Worm (Caenorhabditis elegans) whole organism, L1 larva: Measurements from ENCODE around the gene F54G2.1.

Experiments used
- C04F5.9 ChIP-seq: sonication (generic microtip); optimal IDR thresholded peaks from 2 replicates; lab custom pipeline; 2016; ENCODE audit warnings: missing genetic modification characterization, missing compliant biosample characterization
- C34B4.2 ChIP-seq: sonication (generic microtip); optimal IDR thresholded peaks from 2 replicates; lab custom pipeline; 2017; ENCODE audit warnings: mild to moderate bottlenecking, missing genetic modification characterization, missing compliant biosample characterization
- F16B12.6 ChIP-seq: fragments of 150-350 bp; optimal IDR thresholded peaks from 2 replicates; lab custom pipeline; 2014; ENCODE audit warnings: missing biosample characterization, missing genetic modification characterization
- Y116A8C.19 ChIP-seq: sonication (generic microtip); optimal IDR thresholded peaks from 2 replicates; lab custom pipeline; 2016; ENCODE audit warnings: missing compliant biosample characterization, missing genetic modification characterization, borderline replicate concordance
- alr-1 ChIP-seq: fragments of 200-800 bp; sonication (Bioruptor generic); optimal IDR thresholded peaks from 2 replicates; lab custom pipeline; 2018; ENCODE audit warnings: borderline replicate concordance, mild to moderate bottlenecking, missing genetic modification characterization, missing compliant biosample characterization
- aly-2 ChIP-seq: fragments of 150-350 bp; optimal IDR thresholded peaks from 2 replicates; lab custom pipeline; 2014; ENCODE audit warnings: missing biosample characterization, missing genetic modification characterization
- ama-1 ChIP-seq: fragments of 150-350 bp; optimal IDR thresholded peaks from 2 replicates; lab custom pipeline; 2014
- ceh-63 ChIP-seq: fragments of 200-800 bp; sonication (Bioruptor generic); optimal IDR thresholded peaks from 2 replicates; lab custom pipeline; 2018; ENCODE audit warnings: mild to moderate bottlenecking, missing genetic modification characterization, missing compliant biosample characterization
- ceh-88 ChIP-seq: fragments of 200-800 bp; sonication (Bioruptor generic); IDR thresholded peaks from 2 replicates; pipeline ENCODE4 v1.3.6; 2022; ENCODE audit warnings: missing genetic modification characterization, missing compliant biosample characterization
- ceh-90 ChIP-seq: sonication (generic microtip); optimal IDR thresholded peaks from 2 replicates; lab custom pipeline; 2016; ENCODE audit warnings: missing genetic modification characterization, missing compliant biosample characterization
- ces-1 ChIP-seq: fragments of 150-350 bp; optimal IDR thresholded peaks from 2 replicates; lab custom pipeline; 2014; ENCODE audit warnings: missing biosample characterization, missing genetic modification reagents, missing genetic modification characterization
- dsc-1 ChIP-seq: sonication (generic microtip); optimal IDR thresholded peaks from 2 replicates; lab custom pipeline; 2016; ENCODE audit warnings: mild to moderate bottlenecking, missing genetic modification characterization, missing compliant biosample characterization
- efl-3 ChIP-seq: fragments of 200-800 bp; sonication (Bioruptor generic); optimal IDR thresholded peaks from 2 replicates; lab custom pipeline; 2018; ENCODE audit warnings: mild to moderate bottlenecking, missing genetic modification characterization, missing compliant biosample characterization
- egl-27 ChIP-seq, 2 experiments: fragments of 150-350 bp in 1 of 2; sonication (generic microtip); optimal IDR thresholded peaks; 3 replicates each; lab custom pipeline; 2017 to 2018; ENCODE audit warnings: missing biosample characterization in 2 of 2, missing genetic modification characterization in 2 of 2, missing genetic modification reagents in 2 of 2
- elt-2 ChIP-seq: sonication (generic microtip); optimal IDR thresholded peaks from 2 replicates; lab custom pipeline; 2016; ENCODE audit warnings: missing genetic modification characterization, mild to moderate bottlenecking, inconsistent platforms, missing compliant biosample characterization, missing genetic modification reagents
- elt-3 ChIP-seq, 6 experiments: fragments of 150-350 bp in 1 of 6; sonication (generic microtip); optimal IDR thresholded peaks; 2 replicates each; lab custom pipeline; 2017 to 2018; ENCODE audit warnings: missing biosample characterization in 6 of 6, missing genetic modification characterization in 6 of 6, inconsistent platforms in 1 of 6
- ets-5 ChIP-seq: fragments of 200-800 bp; sonication (Bioruptor generic); IDR thresholded peaks from 2 replicates; pipeline ENCODE4 v1.3.6; 2022; ENCODE audit warnings: missing genetic modification characterization, missing compliant biosample characterization
- fkh-10 ChIP-seq: sonication (generic microtip); optimal IDR thresholded peaks from 2 replicates; lab custom pipeline; 2017; ENCODE audit warnings: missing biosample characterization, missing genetic modification reagents, missing genetic modification characterization
- fkh-4 ChIP-seq: sonication (generic microtip); optimal IDR thresholded peaks from 2 replicates; lab custom pipeline; 2016; ENCODE audit warnings: missing compliant biosample characterization, missing genetic modification characterization, borderline replicate concordance
- fkh-8 ChIP-seq: sonication (generic microtip); optimal IDR thresholded peaks from 2 replicates; lab custom pipeline; 2016; ENCODE audit warnings: mild to moderate bottlenecking, missing genetic modification characterization, missing compliant biosample characterization
- fos-1 ChIP-seq: fragments of 150-350 bp; optimal IDR thresholded peaks from 2 replicates; lab custom pipeline; 2014; ENCODE audit warnings: missing biosample characterization, missing genetic modification characterization
- grh-1 ChIP-seq: fragments of 200-800 bp; sonication (Bioruptor generic); IDR thresholded peaks from 2 replicates; pipeline ENCODE4 v1.3.6; 2022; ENCODE audit warnings: missing genetic modification reagents, missing genetic modification characterization, missing compliant biosample characterization
- hlh-4 ChIP-seq: sonication (generic microtip); optimal IDR thresholded peaks from 2 replicates; lab custom pipeline; 2016; ENCODE audit warnings: mild to moderate bottlenecking, missing genetic modification characterization, missing compliant biosample characterization
- jun-1 ChIP-seq: fragments of 150-350 bp; optimal IDR thresholded peaks from 2 replicates; lab custom pipeline; 2014; ENCODE audit warnings: missing biosample characterization, missing genetic modification reagents, missing genetic modification characterization
- lin-13 ChIP-seq: fragments of 150-350 bp; optimal IDR thresholded peaks from 2 replicates; lab custom pipeline; 2014; ENCODE audit warnings: missing biosample characterization, missing genetic modification reagents, missing genetic modification characterization
- lin-14 ChIP-seq: fragments of 200-800 bp; sonication (Bioruptor generic); optimal IDR thresholded peaks from 2 replicates; lab custom pipeline; 2018; ENCODE audit warnings: mild to moderate bottlenecking, missing genetic modification characterization, moderate library complexity, missing compliant biosample characterization
- lin-35 ChIP-seq, 2 experiments: fragments of 150-350 bp; optimal IDR thresholded peaks; 2 replicates each; lab custom pipeline; 2014; ENCODE audit warnings: missing biosample characterization in 2 of 2, missing genetic modification characterization in 2 of 2, missing genetic modification reagents in 2 of 2
- lir-3 ChIP-seq: sonication (generic microtip); optimal IDR thresholded peaks from 2 replicates; lab custom pipeline; 2016; ENCODE audit warnings: mild to moderate bottlenecking, missing genetic modification characterization, moderate library complexity, missing compliant biosample characterization; ENCODE audit not compliant: poor library complexity
- lsy-2 ChIP-seq, 2 experiments: fragments of 150-350 bp; optimal IDR thresholded peaks; 2 replicates each; lab custom pipeline; 2014; ENCODE audit warnings: missing biosample characterization in 2 of 2, missing genetic modification characterization in 2 of 2
- mdl-1 ChIP-seq, 2 experiments: fragments of 150-350 bp; optimal IDR thresholded peaks; 2 replicates each; lab custom pipeline; 2014 to 2017; ENCODE audit warnings: missing biosample characterization in 2 of 2, missing genetic modification characterization in 2 of 2, inconsistent platforms in 1 of 2
- mef-2 ChIP-seq: fragments of 150-350 bp; optimal IDR thresholded peaks from 2 replicates; lab custom pipeline; 2014; ENCODE audit warnings: missing biosample characterization, missing genetic modification characterization
- mep-1 ChIP-seq: fragments of 150-350 bp; optimal IDR thresholded peaks from 2 replicates; lab custom pipeline; 2014; ENCODE audit warnings: missing biosample characterization, missing genetic modification characterization
- nhr-11 ChIP-seq: fragments of 150-350 bp; optimal IDR thresholded peaks from 2 replicates; lab custom pipeline; 2014; ENCODE audit warnings: missing biosample characterization, missing genetic modification characterization
- nhr-12 ChIP-seq: sonication (generic microtip); optimal IDR thresholded peaks from 2 replicates; lab custom pipeline; 2017; ENCODE audit warnings: missing biosample characterization, missing genetic modification characterization
- nhr-19 ChIP-seq: fragments of 200-800 bp; sonication (Bioruptor generic); conservative IDR thresholded peaks from 2 replicates; pipeline ENCODE4 v1.3.6; 2022; ENCODE audit warnings: missing genetic modification characterization, missing compliant biosample characterization
- nhr-20 ChIP-seq: sonication (generic microtip); optimal IDR thresholded peaks from 2 replicates; lab custom pipeline; 2016; ENCODE audit warnings: mild to moderate bottlenecking, missing genetic modification characterization, missing compliant biosample characterization
- nhr-237 ChIP-seq: fragments of 150-350 bp; optimal IDR thresholded peaks from 2 replicates; lab custom pipeline; 2014; ENCODE audit warnings: missing biosample characterization, missing genetic modification characterization
- nhr-47 ChIP-seq: sonication (generic microtip); optimal IDR thresholded peaks from 2 replicates; lab custom pipeline; 2016; ENCODE audit warnings: mild to moderate bottlenecking, missing genetic modification characterization, moderate library complexity, missing compliant biosample characterization
- nhr-71 ChIP-seq: sonication (generic microtip); optimal IDR thresholded peaks from 2 replicates; lab custom pipeline; 2016; ENCODE audit warnings: mild to moderate bottlenecking, missing genetic modification characterization, moderate library complexity, missing compliant biosample characterization
- pqm-1 ChIP-seq: sonication (generic microtip); optimal IDR thresholded peaks from 3 replicates; lab custom pipeline; 2017; ENCODE audit warnings: missing biosample characterization, missing genetic modification characterization
- rnt-1 ChIP-seq: sonication (generic microtip); optimal IDR thresholded peaks from 2 replicates; lab custom pipeline; 2016; ENCODE audit warnings: mild to moderate bottlenecking, missing genetic modification characterization, moderate library complexity, missing compliant biosample characterization
- skn-1 ChIP-seq: fragments of 150-350 bp; optimal IDR thresholded peaks from 2 replicates; lab custom pipeline; 2014; ENCODE audit warnings: missing biosample characterization, missing genetic modification characterization
- snpc-4 ChIP-seq: fragments of 150-350 bp; optimal IDR thresholded peaks from 2 replicates; lab custom pipeline; 2014; ENCODE audit warnings: missing biosample characterization, missing genetic modification characterization
- snu-23 ChIP-seq: sonication (generic microtip); optimal IDR thresholded peaks from 2 replicates; lab custom pipeline; 2016; ENCODE audit warnings: missing genetic modification characterization, missing compliant biosample characterization
- sox-4 ChIP-seq: sonication (generic microtip); optimal IDR thresholded peaks from 2 replicates; lab custom pipeline; 2016; ENCODE audit warnings: missing genetic modification characterization, missing compliant biosample characterization
- sup-37 ChIP-seq: fragments of 200-800 bp; sonication (Bioruptor generic); optimal IDR thresholded peaks from 2 replicates; lab custom pipeline; 2018; ENCODE audit warnings: mild to moderate bottlenecking, missing genetic modification characterization, missing compliant biosample characterization
- tbx-2 ChIP-seq: sonication (generic microtip); optimal IDR thresholded peaks from 2 replicates; lab custom pipeline; 2016; ENCODE audit warnings: missing genetic modification characterization, missing compliant biosample characterization
- tlp-1 ChIP-seq: fragments of 150-350 bp; optimal IDR thresholded peaks from 2 replicates; lab custom pipeline; 2014; ENCODE audit warnings: missing biosample characterization, missing genetic modification characterization
- unc-130 ChIP-seq: fragments of 150-350 bp; optimal IDR thresholded peaks from 2 replicates; lab custom pipeline; 2017; ENCODE audit warnings: missing biosample characterization, missing genetic modification characterization, inconsistent platforms
- unc-30 ChIP-seq: sonication (generic microtip); optimal IDR thresholded peaks from 2 replicates; lab custom pipeline; 2017; ENCODE audit warnings: missing biosample characterization, missing genetic modification characterization
- unc-98 ChIP-seq: fragments of 200-800 bp; sonication (Bioruptor generic); IDR thresholded peaks from 2 replicates; pipeline ENCODE4 v1.3.6; 2022; ENCODE audit warnings: missing genetic modification characterization, missing compliant biosample characterization
- vab-15 ChIP-seq: sonication (generic microtip); optimal IDR thresholded peaks from 2 replicates; lab custom pipeline; 2017; ENCODE audit warnings: missing genotype, mild to moderate bottlenecking, missing genetic modification characterization, missing compliant biosample characterization
- xbp-1 ChIP-seq: sonication (generic microtip); optimal IDR thresholded peaks from 2 replicates; lab custom pipeline; 2016; ENCODE audit warnings: missing genetic modification characterization, missing compliant biosample characterization

Gene F54G2.1

ce11 chrX:2580524-2580981, 83.6 kb downstream of the F54G2.1 start, which contains the start of gene H01M10.1:
H01M10.1 (minus strand) TSS chrX:2580574.
- peak; percentile 20 for TF ChIP-seq pqm-1
- TF ChIP-seq tlp-1 (tag; lab: Kevin White, UChicago), result no peak
- TF ChIP-seq lsy-2 (tag; optimal IDR thresholded peaks at IDR 0.05; lab: Kevin White, UChicago), result peak in 1 of 2 experiments; percentile 5
- no peak for TF ChIP-seq nhr-11
- TF ChIP-seq rnt-1 (tag; lab: Kevin White, UChicago), result no peak
- TF ChIP-seq ama-1 (lab: Kevin White, UChicago), result no peak
- no peak for TF ChIP-seq lir-3
- no peak for TF ChIP-seq snu-23 (GFP tag; lab: Kevin White, UChicago)
- TF ChIP-seq unc-98 (GFP tag; lab: Robert Waterston, UW), result no peak
- TF ChIP-seq ceh-90, result no peak
- TF ChIP-seq hlh-4, result no peak
- no peak for TF ChIP-seq C04F5.9 (tag; lab: Kevin White, UChicago)
- TF ChIP-seq ces-1, result no peak
- no peak for TF ChIP-seq lin-13 (GFP tag; lab: Kevin White, UChicago)
- TF ChIP-seq Y116A8C.19 (tag; lab: Kevin White, UChicago), result no peak
- no peak for TF ChIP-seq unc-30 (tag; lab: Kevin White, UChicago)
- no peak for TF ChIP-seq nhr-12
- TF ChIP-seq dsc-1, result no peak
- TF ChIP-seq lin-35 (GFP tag; optimal IDR thresholded peaks at IDR 0.05; lab: Kevin White, UChicago), result peak in 1 of 2 experiments; percentile 26
- no peak for TF ChIP-seq xbp-1 (tag; lab: Kevin White, UChicago)
- no peak for TF ChIP-seq fkh-4 (tag; lab: Kevin White, UChicago)
- TF ChIP-seq aly-2 (tag; lab: Kevin White, UChicago), result no peak
- TF ChIP-seq mdl-1 (tag; optimal IDR thresholded peaks at IDR 0.05; lab: Kevin White, UChicago), result peak in 1 of 2 experiments; percentile 4
- no peak for TF ChIP-seq fkh-10 (GFP tag; lab: Kevin White, UChicago)
- no peak for TF ChIP-seq mef-2 (tag; lab: Kevin White, UChicago)
- no peak for TF ChIP-seq egl-27 (tag; optimal IDR thresholded peaks at IDR 0.05; lab: Kevin White, UChicago)
- no peak for TF ChIP-seq grh-1 (GFP tag; lab: Robert Waterston, UW)
- TF ChIP-seq mep-1 (tag; lab: Kevin White, UChicago), result no peak
- TF ChIP-seq nhr-47 (tag; lab: Kevin White, UChicago), result no peak
- TF ChIP-seq nhr-71 (tag; lab: Kevin White, UChicago), result peak; percentile 34
- TF ChIP-seq sup-37 (GFP tag; lab: Kevin White, UChicago), result no peak
- TF ChIP-seq sox-4 (tag; lab: Kevin White, UChicago), result no peak
- TF ChIP-seq lin-14 (GFP tag; lab: Kevin White, UChicago), result peak; percentile 9
- no peak for TF ChIP-seq snpc-4 (tag; lab: Kevin White, UChicago)
- peak; percentile 94 for TF ChIP-seq elt-2 (tag; lab: Kevin White, UChicago)
- no peak for TF ChIP-seq fos-1 (tag; lab: Kevin White, UChicago)
- no peak for TF ChIP-seq ceh-88 (GFP tag; lab: Robert Waterston, UW)
- no peak for TF ChIP-seq fkh-8 (tag; lab: Kevin White, UChicago)
- TF ChIP-seq nhr-19 (GFP tag; lab: Robert Waterston, UW), result no peak
- no peak for TF ChIP-seq C34B4.2 (tag; lab: Kevin White, UChicago)
- TF ChIP-seq nhr-20, result peak; percentile 31
- TF ChIP-seq ets-5 (GFP tag; lab: Robert Waterston, UW), result no peak
- no peak for TF ChIP-seq elt-3 (tag; optimal IDR thresholded peaks at IDR 0.05; lab: Kevin White, UChicago)
- TF ChIP-seq skn-1 (tag; lab: Kevin White, UChicago), result no peak
- TF ChIP-seq efl-3 (GFP tag; lab: Kevin White, UChicago), result no peak
- no peak for TF ChIP-seq vab-15 (tag; lab: Kevin White, UChicago)
- no peak for TF ChIP-seq tbx-2
- TF ChIP-seq jun-1, result no peak
- TF ChIP-seq alr-1 (tag; lab: Kevin White, UChicago), result no peak
- no peak for TF ChIP-seq unc-130 (tag; lab: Kevin White, UChicago)
- no peak for TF ChIP-seq F16B12.6 (tag; lab: Kevin White, UChicago)
- no peak for TF ChIP-seq ceh-63 (GFP tag; lab: Kevin White, UChicago)
- TF ChIP-seq nhr-237, result no peak
